Worm (Caenorhabditis elegans) whole organism, L3 larva: ENCODE measurements around the gene K04E7.1.

Experiments
- R02D3.7 ChIP-seq: fragments of 150-350 bp; optimal IDR thresholded peaks from 2 replicates; lab custom pipeline; 2014; ENCODE audit warnings: missing biosample characterization, missing genetic modification characterization
- ceh-16 ChIP-seq: sonication (generic microtip); optimal IDR thresholded peaks from 2 replicates; lab custom pipeline; 2017; ENCODE audit warnings: missing biosample characterization, missing genetic modification characterization
- ceh-82 ChIP-seq: fragments of 150-350 bp; optimal IDR thresholded peaks from 2 replicates; lab custom pipeline; 2014; ENCODE audit warnings: missing biosample characterization, missing genetic modification characterization
- ceh-9 ChIP-seq: sonication (generic microtip); optimal IDR thresholded peaks from 2 replicates; lab custom pipeline; 2018; ENCODE audit warnings: missing biosample characterization, missing genetic modification characterization
- daf-12 ChIP-seq: fragments of 150-350 bp; optimal IDR thresholded peaks from 2 replicates; lab custom pipeline; 2014; ENCODE audit warnings: missing biosample characterization, missing genetic modification reagents, missing genetic modification characterization
- elt-1 ChIP-seq: fragments of 150-350 bp; optimal IDR thresholded peaks from 2 replicates; lab custom pipeline; 2014; ENCODE audit warnings: missing biosample characterization, missing genetic modification characterization
- elt-2 ChIP-seq: sonication (generic microtip); optimal IDR thresholded peaks from 2 replicates; lab custom pipeline; 2016; ENCODE audit warnings: missing genetic modification reagents, mild to moderate bottlenecking, missing genetic modification characterization, missing compliant biosample characterization
- elt-3 ChIP-seq, 3 experiments: fragments of 150-350 bp in 1 of 3; sonication (generic microtip) in 2 of 3; optimal IDR thresholded peaks; 2 replicates in 2 of 3; 4 replicates in 1 of 3; lab custom pipeline; 2014 to 2017; ENCODE audit warnings: missing biosample characterization in 3 of 3, missing genetic modification characterization in 3 of 3
- eor-1 ChIP-seq, 2 experiments: fragments of 150-350 bp; optimal IDR thresholded peaks; 2 replicates each; lab custom pipeline; 2014 to 2018; ENCODE audit warnings: missing biosample characterization in 2 of 2, missing genetic modification characterization in 2 of 2
- fkh-10 ChIP-seq: sonication (generic microtip); optimal IDR thresholded peaks from 2 replicates; lab custom pipeline; 2017; ENCODE audit warnings: missing biosample characterization, missing genetic modification reagents, missing genetic modification characterization
- fkh-2 ChIP-seq: fragments of 150-350 bp; optimal IDR thresholded peaks from 2 replicates; lab custom pipeline; 2014; ENCODE audit warnings: missing biosample characterization, missing genetic modification reagents, missing genetic modification characterization
- fos-1 ChIP-seq: fragments of 150-350 bp; optimal IDR thresholded peaks from 2 replicates; lab custom pipeline; 2014; ENCODE audit warnings: missing biosample characterization, missing genetic modification characterization
- hmg-11 ChIP-seq: sonication (generic microtip); optimal IDR thresholded peaks from 2 replicates; lab custom pipeline; 2016; ENCODE audit warnings: missing genetic modification characterization, missing compliant biosample characterization
- jun-1 ChIP-seq: fragments of 150-350 bp; optimal IDR thresholded peaks from 2 replicates; lab custom pipeline; 2014; ENCODE audit warnings: missing biosample characterization, missing genetic modification reagents, missing genetic modification characterization
- lin-15B ChIP-seq: fragments of 150-350 bp; optimal IDR thresholded peaks from 2 replicates; lab custom pipeline; 2014; ENCODE audit warnings: missing biosample characterization, missing genetic modification characterization
- lin-39 ChIP-seq: fragments of 150-350 bp; optimal IDR thresholded peaks from 2 replicates; lab custom pipeline; 2018; ENCODE audit warnings: missing biosample characterization, missing genetic modification reagents, missing genetic modification characterization
- lsy-12 ChIP-seq: sonication (generic microtip); optimal IDR thresholded peaks from 2 replicates; lab custom pipeline; 2016; ENCODE audit warnings: mild to moderate bottlenecking, missing genetic modification characterization, missing compliant biosample characterization
- mdl-1 ChIP-seq: fragments of 150-350 bp; optimal IDR thresholded peaks from 2 replicates; lab custom pipeline; 2014; ENCODE audit warnings: missing biosample characterization, missing genetic modification characterization
- mml-1 ChIP-seq: fragments of 150-350 bp; sonication (generic microtip); optimal IDR thresholded peaks from 3 replicates; lab custom pipeline; 2014; ENCODE audit warnings: missing biosample characterization, missing genetic modification characterization
- nfya-1 ChIP-seq: sonication (generic microtip); optimal IDR thresholded peaks from 2 replicates; lab custom pipeline; 2017; ENCODE audit warnings: missing genetic modification characterization, mild to moderate bottlenecking, missing compliant biosample characterization, antibody characterized with exemption, moderate library complexity; ENCODE audit not compliant: insufficient read depth
- nhr-11 ChIP-seq: fragments of 150-350 bp; optimal IDR thresholded peaks from 2 replicates; lab custom pipeline; 2014; ENCODE audit warnings: missing biosample characterization, missing genetic modification characterization
- nhr-12 ChIP-seq: fragments of 150-350 bp; optimal IDR thresholded peaks from 2 replicates; lab custom pipeline; 2014; ENCODE audit warnings: missing biosample characterization, missing genetic modification characterization
- nhr-23 ChIP-seq: fragments of 150-350 bp; optimal IDR thresholded peaks from 2 replicates; lab custom pipeline; 2014; ENCODE audit warnings: missing biosample characterization, missing genetic modification reagents, missing genetic modification characterization
- nhr-237 ChIP-seq: fragments of 150-350 bp; optimal IDR thresholded peaks from 2 replicates; lab custom pipeline; 2014; ENCODE audit warnings: missing biosample characterization, missing genetic modification characterization
- nhr-25 ChIP-seq: sonication (generic microtip); optimal IDR thresholded peaks from 2 replicates; lab custom pipeline; 2017; ENCODE audit warnings: missing biosample characterization, missing genetic modification characterization
- nhr-28 ChIP-seq: fragments of 150-350 bp; optimal IDR thresholded peaks from 2 replicates; lab custom pipeline; 2014; ENCODE audit warnings: missing biosample characterization, missing genetic modification characterization
- nhr-67 ChIP-seq: fragments of 150-350 bp; optimal IDR thresholded peaks from 2 replicates; lab custom pipeline; 2014; ENCODE audit warnings: missing biosample characterization, missing genetic modification characterization
- nhr-77 ChIP-seq: fragments of 150-350 bp; optimal IDR thresholded peaks from 2 replicates; lab custom pipeline; 2014; ENCODE audit warnings: missing biosample characterization, missing genetic modification characterization
- pha-4 ChIP-seq: fragments of 150-350 bp; optimal IDR thresholded peaks from 2 replicates; lab custom pipeline; 2014; ENCODE audit warnings: missing biosample characterization, missing genetic modification reagents, missing genetic modification characterization
- pqm-1 ChIP-seq: fragments of 150-350 bp; optimal IDR thresholded peaks from 2 replicates; lab custom pipeline; 2017; ENCODE audit warnings: missing biosample characterization, missing genetic modification characterization, inconsistent platforms
- sea-2 ChIP-seq: fragments of 150-350 bp; sonication (generic microtip); optimal IDR thresholded peaks from 4 replicates; lab custom pipeline; 2014; ENCODE audit warnings: missing biosample characterization, missing genetic modification reagents, missing genetic modification characterization
- tbx-2 ChIP-seq: sonication (generic microtip); optimal IDR thresholded peaks from 2 replicates; lab custom pipeline; 2016; ENCODE audit warnings: mild to moderate bottlenecking, missing genetic modification characterization, missing compliant biosample characterization
- unc-39 ChIP-seq: sonication (generic microtip); optimal IDR thresholded peaks from 4 replicates; lab custom pipeline; 2017; ENCODE audit warnings: missing biosample characterization, missing genetic modification characterization
- unc-62 ChIP-seq: fragments of 150-350 bp; sonication (generic microtip); optimal IDR thresholded peaks from 4 replicates; lab custom pipeline; 2014; ENCODE audit warnings: missing biosample characterization, missing genetic modification reagents, missing genetic modification characterization
- ztf-11 ChIP-seq: fragments of 150-350 bp; optimal IDR thresholded peaks from 2 replicates; lab custom pipeline; 2014; ENCODE audit warnings: missing biosample characterization, missing genetic modification characterization
- ztf-4 ChIP-seq: fragments of 150-350 bp; optimal IDR thresholded peaks from 2 replicates; lab custom pipeline; 2014; ENCODE audit warnings: missing biosample characterization, missing genetic modification characterization

The K04E7.1 gene

ce11 chrX:6476540-6476939 lies 14.7 kb downstream of the K04E7.1 start, which contains the start of gene C15B12.1:
TSS of gene C15B12.1 (plus strand) at chrX:6476810.
- TF ChIP-seq nhr-25 (no peak), ztf-11 (no peak), fkh-2 (tag; lab: Kevin White, UChicago) (no peak), unc-62 (no peak), ceh-9 (tag; lab: Kevin White, UChicago) (no peak), nhr-12 (tag; lab: Kevin White, UChicago) (no peak), nhr-23 (tag; lab: Kevin White, UChicago) (no peak), elt-2 (tag; lab: Kevin White, UChicago) (peak; percentile 67), pqm-1 (tag; lab: Kevin White, UChicago) (peak; percentile 76), lsy-12 (tag; lab: Kevin White, UChicago) (no peak)

- TF ChIP-seq elt-2 (tag; lab: Kevin White, UChicago) (no peak), ceh-16 (tag; lab: Kevin White, UChicago) (no peak), nhr-67 (no peak), ztf-4 (tag; lab: Kevin White, UChicago) (no peak)
Measured at ce11 chrX:6484780-6485179, 23.0 kb downstream of the K04E7.1 start, which contains the start of gene gar-1. TSS of gene gar-1 (minus strand) at chrX:6484880.

ce11 chrX:6499736-6500135 lies 37.9 kb downstream of the K04E7.1 start, which contains the start of gene actl-1:
TSS of gene actl-1 (minus strand) at chrX:6499836.
- TF ChIP-seq nhr-77, result no peak
- no peak for TF ChIP-seq fos-1 (tag; lab: Kevin White, UChicago)
- no peak for TF ChIP-seq tbx-2
- TF ChIP-seq nhr-23 (tag; lab: Kevin White, UChicago), result no peak
- TF ChIP-seq nhr-237 (tag; lab: Kevin White, UChicago), result no peak
- no peak for TF ChIP-seq R02D3.7 (tag; lab: Kevin White, UChicago)
- no peak for TF ChIP-seq mml-1 (tag; lab: Kevin White, UChicago)
- TF ChIP-seq nhr-28 (tag; lab: Kevin White, UChicago), result no peak
- TF ChIP-seq ztf-11, result no peak
- TF ChIP-seq lin-39 (tag; lab: Kevin White, UChicago), result no peak
- TF ChIP-seq ceh-82 (tag; lab: Kevin White, UChicago), result no peak
- no peak for TF ChIP-seq elt-1 (tag; lab: Kevin White, UChicago)
- no peak for TF ChIP-seq daf-12
- no peak for TF ChIP-seq nfya-1 (tag; lab: Kevin White, UChicago)
- TF ChIP-seq sea-2 (GFP tag; lab: Kevin White, UChicago), result no peak
- no peak for TF ChIP-seq hmg-11

- TF ChIP-seq unc-39 (tag; lab: Kevin White, UChicago) (no peak), pqm-1 (tag; lab: Kevin White, UChicago) (peak; percentile 4), elt-2 (tag; lab: Kevin White, UChicago) (peak; percentile 64)
- TF ChIP-seq, all 47 proteins: peak for 2
Measured at ce11 chrX:6503148-6503547, 41.3 kb downstream of the K04E7.1 start.

ce11 chrX:6505008-6505407 lies 43.2 kb downstream of the K04E7.1 start, which contains the start of gene cdf-1:
TSS of gene cdf-1 (minus strand) at chrX:6505143.
- TF ChIP-seq lin-15B (tag; lab: Kevin White, UChicago) (peak; percentile 16), nhr-23 (tag; lab: Kevin White, UChicago) (peak; percentile 45), pha-4 (no peak), nfya-1 (tag; lab: Kevin White, UChicago) (peak; percentile 23)

ce11 chrX:6505662-6506061 lies 43.8 kb downstream of the K04E7.1 start, which contains the start of gene glr-8:
TSS of gene glr-8 (plus strand) at chrX:6505980.
- no peak for TF ChIP-seq pqm-1 (tag; lab: Kevin White, UChicago)
- TF ChIP-seq fkh-2 (tag; lab: Kevin White, UChicago), result no peak
- no peak for TF ChIP-seq R02D3.7 (tag; lab: Kevin White, UChicago)
- TF ChIP-seq lin-15B (tag; lab: Kevin White, UChicago), result no peak
- no peak for TF ChIP-seq unc-62
- no peak for TF ChIP-seq mdl-1
- no peak for TF ChIP-seq nhr-77
- TF ChIP-seq hmg-11, result no peak
- no peak for TF ChIP-seq pha-4
- no peak for TF ChIP-seq fos-1 (tag; lab: Kevin White, UChicago)
- TF ChIP-seq mml-1 (tag; lab: Kevin White, UChicago), result no peak
- no peak for TF ChIP-seq ztf-11
- no peak for TF ChIP-seq jun-1
- no peak for TF ChIP-seq sea-2 (GFP tag; lab: Kevin White, UChicago)
- no peak for TF ChIP-seq elt-3 (tag; optimal IDR thresholded peaks at IDR 0.05; lab: Kevin White, UChicago)
- TF ChIP-seq fkh-10 (GFP tag; lab: Kevin White, UChicago), result no peak
- TF ChIP-seq nhr-11 (tag; lab: Kevin White, UChicago), result no peak
- TF ChIP-seq eor-1 (tag; optimal IDR thresholded peaks at IDR 0.05; lab: Kevin White, UChicago), result no peak
